Worm (Caenorhabditis elegans) whole organism, L4/young adult: Measurements from ENCODE around the gene nduv-3.
A peak's percentile ranks its signal among the peaks of the same experiment; 100 is the strongest.

Source experiments
- W03F9.2 ChIP-seq: fragments of 150-350 bp; optimal IDR thresholded peaks from 2 replicates; lab custom pipeline; 2014; ENCODE audit warnings: missing biosample characterization, missing genetic modification characterization
- dao-5 ChIP-seq: sonication (generic microtip); optimal IDR thresholded peaks from 2 replicates; lab custom pipeline; 2016; ENCODE audit warnings: missing genotype, missing genetic modification characterization, moderate library complexity, missing compliant biosample characterization
- him-1 ChIP-seq: sonication (generic microtip); optimal IDR thresholded peaks from 2 replicates; lab custom pipeline; 2016; ENCODE audit warnings: missing genotype, missing genetic modification reagents, missing genetic modification characterization, missing compliant biosample characterization

The nduv-3 gene

DNA sequence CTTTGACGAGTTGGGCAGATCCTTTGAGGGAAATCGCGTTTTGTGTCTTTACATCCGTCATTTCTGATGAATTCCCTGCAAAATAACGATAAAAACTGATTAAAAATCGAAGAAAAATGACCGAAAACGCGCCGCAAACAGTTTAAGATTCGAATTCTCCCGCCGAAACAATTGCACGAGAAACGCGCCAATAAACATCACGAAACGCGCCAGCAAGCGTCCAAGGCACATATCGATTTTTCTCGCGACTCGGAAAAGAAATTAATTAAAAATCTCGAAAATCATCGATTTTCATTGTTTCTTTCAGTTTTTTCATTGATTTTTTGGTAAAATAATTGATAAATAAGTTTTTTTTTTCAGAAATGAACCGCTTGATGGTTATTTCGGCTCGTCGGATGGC is at the start of gene nduv-3, which contains the start of gene mdf-2:
Gene nduv-3 (plus strand): TSS at position 361 of the 400 bp plus-strand sequence.
Gene mdf-2 (minus strand): TSS at position 176 of the 400 bp plus-strand sequence.
- TF ChIP-seq W03F9.2 = peak; percentile 72
- no peak for TF ChIP-seq dao-5

- no peak for TF ChIP-seq W03F9.2
- no peak for TF ChIP-seq him-1 (tag; lab: Kevin White, UChicago)
- no peak for TF ChIP-seq dao-5
These were observed 43.7 kb upstream of the nduv-3 start, which contains the start of gene Y69A2AR.47 for ce11 chrIV:2597417-2597816. Gene Y69A2AR.47, plus strand, starts transcription at chrIV:2597717.

- TF ChIP-seq W03F9.2 (peak; percentile 50), dao-5 (no peak), him-1 (tag; lab: Kevin White, UChicago) (peak; percentile 37)
These were observed 41.5 kb upstream of the nduv-3 start for ce11 chrIV:2599634-2600033.

DNA sequence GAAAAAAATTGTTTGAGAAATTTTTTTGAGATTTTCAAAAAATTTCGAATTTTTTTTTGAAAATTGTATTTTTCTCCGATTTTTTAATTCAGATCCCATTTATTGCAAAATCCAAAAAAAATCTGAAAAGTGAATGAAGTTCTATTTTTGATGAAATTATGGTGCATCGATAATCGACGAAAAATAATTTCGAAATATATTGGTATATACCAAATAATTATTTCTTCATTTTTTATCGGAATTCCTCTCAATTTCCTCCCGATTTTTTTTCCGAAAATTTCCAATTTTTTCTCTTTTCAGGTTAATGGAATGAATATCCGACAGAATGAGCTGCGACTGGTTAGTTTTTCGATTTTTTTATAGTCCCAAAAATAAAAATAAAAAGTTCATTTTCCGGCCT is 40.3 kb upstream of the nduv-3 start, which contains the start of gene epg-9:
Gene epg-9 (plus strand): TSS at position 301 of the 400 bp plus-strand sequence.
- TF ChIP-seq W03F9.2 = no peak
- no peak for TF ChIP-seq him-1 (tag; lab: Kevin White, UChicago)
- no peak for TF ChIP-seq dao-5

ce11 chrIV:2601988-2602861 is 38.9 kb upstream of the nduv-3 start:
- TF ChIP-seq him-1 (tag; lab: Kevin White, UChicago) = peak; percentile 11
- peak; percentile 91 for TF ChIP-seq W03F9.2
- TF ChIP-seq dao-5 = peak; percentile 53

ce11 chrIV:2602862-2603189 is 38.3 kb upstream of the nduv-3 start:
- TF ChIP-seq him-1 (tag; lab: Kevin White, UChicago) = no peak
- no peak for TF ChIP-seq dao-5
- no peak for TF ChIP-seq W03F9.2

DNA sequence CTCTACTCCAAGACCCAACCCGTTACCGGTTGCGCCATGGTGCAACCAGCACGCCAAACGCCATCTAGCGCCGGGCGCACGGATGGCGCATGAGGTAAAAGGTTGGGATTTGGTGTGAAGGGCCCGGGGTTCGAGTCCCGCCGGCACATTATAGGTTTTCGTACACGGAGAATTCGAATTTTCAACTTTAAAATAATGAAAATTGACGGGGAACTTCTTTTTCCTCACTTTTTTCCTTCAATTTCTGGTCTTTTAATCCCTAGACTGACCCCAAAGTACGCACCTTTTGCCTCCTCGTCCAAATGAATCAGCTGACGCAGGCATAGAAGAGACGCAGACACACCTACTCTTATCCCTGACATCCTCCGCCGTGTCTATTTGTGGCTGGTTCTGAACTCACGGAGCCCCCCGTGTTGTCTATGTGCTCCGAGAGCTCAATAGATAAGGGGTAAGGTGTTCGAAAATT is 37.5 kb upstream of the nduv-3 start:
- no peak for TF ChIP-seq W03F9.2
- no peak for TF ChIP-seq dao-5
- no peak for TF ChIP-seq him-1 (tag; lab: Kevin White, UChicago)

- TF ChIP-seq him-1 (tag; lab: Kevin White, UChicago) (no peak), W03F9.2 (no peak)
These were observed 34.5 kb upstream of the nduv-3 start for ce11 chrIV:2606572-2606971.

- TF ChIP-seq him-1 (tag; lab: Kevin White, UChicago) (no peak), W03F9.2 (peak; percentile 10), dao-5 (no peak)
These were observed 33.5 kb upstream of the nduv-3 start, which contains the start of gene vamp-7 for ce11 chrIV:2607513-2608101. Gene vamp-7, plus strand, starts transcription at chrIV:2608051.

- TF ChIP-seq W03F9.2 (no peak), dao-5 (no peak), him-1 (tag; lab: Kevin White, UChicago) (no peak)
These were observed 30.7 kb upstream of the nduv-3 start, which contains the start of gene Y69A2AR.32 for ce11 chrIV:2610409-2610808. Gene Y69A2AR.32, plus strand, starts transcription at chrIV:2610436.

- TF ChIP-seq W03F9.2 (no peak), him-1 (tag; lab: Kevin White, UChicago) (no peak), dao-5 (no peak)
These were observed 30.1 kb upstream of the nduv-3 start for ce11 chrIV:2610974-2611373.

ce11 chrIV:2613011-2613503 is 28.1 kb upstream of the nduv-3 start, which contains the start of gene Y69A2AR.28:
Gene Y69A2AR.28, minus strand, starts transcription at chrIV:2613061.
- TF ChIP-seq dao-5 = no peak
- no peak for TF ChIP-seq W03F9.2
- TF ChIP-seq him-1 (tag; lab: Kevin White, UChicago) = no peak

DNA sequence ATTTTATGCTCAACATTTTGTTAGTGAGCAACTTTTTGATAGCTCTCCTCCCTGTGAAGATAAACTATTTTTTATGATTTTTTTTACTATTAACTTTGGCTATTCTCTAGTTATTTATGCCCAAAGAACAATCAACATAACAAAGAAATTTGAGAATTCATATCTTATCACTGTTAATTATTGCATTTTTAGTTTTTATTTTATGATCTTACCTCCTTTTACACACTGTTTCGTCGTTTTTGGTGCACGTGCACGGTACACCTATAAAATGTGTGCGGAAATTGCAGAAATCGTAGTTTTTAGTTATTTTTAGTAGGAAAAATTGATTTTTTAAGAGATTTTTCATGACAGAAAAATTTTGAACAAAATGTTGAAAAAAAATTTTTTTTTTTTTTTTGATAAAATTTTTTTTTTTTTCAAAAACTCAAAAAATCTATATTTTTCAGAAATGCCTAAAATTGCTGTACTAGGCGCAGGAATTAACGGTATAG is 27.3 kb upstream of the nduv-3 start, which contains the start of gene daao-1:
Gene daao-1 (plus strand): TSS at position 441 of the 491 bp plus-strand sequence.
- no peak for TF ChIP-seq dao-5
- no peak for TF ChIP-seq him-1 (tag; lab: Kevin White, UChicago)
- no peak for TF ChIP-seq W03F9.2

ce11 chrIV:2616853-2617252 is 24.3 kb upstream of the nduv-3 start:
- no peak for TF ChIP-seq him-1 (tag; lab: Kevin White, UChicago)
- TF ChIP-seq dao-5 = no peak
- TF ChIP-seq W03F9.2 = no peak
